Worm (Caenorhabditis elegans) whole organism, late embryonic: Measurements from ENCODE around the gene srsx-3.

Experiments
- K02D7.2 ChIP-seq: sonication (generic microtip); optimal IDR thresholded peaks from 2 replicates; lab custom pipeline; 2017; ENCODE audit warnings: mild to moderate bottlenecking, missing genetic modification characterization, missing compliant biosample characterization
- Y22D7AL.16 ChIP-seq: sonication (generic microtip); optimal IDR thresholded peaks from 2 replicates; lab custom pipeline; 2016; ENCODE audit warnings: missing genetic modification characterization, missing compliant biosample characterization
- ceh-14 ChIP-seq: sonication (generic microtip); optimal IDR thresholded peaks from 2 replicates; lab custom pipeline; 2016; ENCODE audit warnings: missing genotype, missing genetic modification characterization, missing compliant biosample characterization
- ceh-19 ChIP-seq: fragments of 200-800 bp; sonication (Bioruptor generic); optimal IDR thresholded peaks from 2 replicates; lab custom pipeline; 2018; ENCODE audit warnings: mild to moderate bottlenecking, missing genetic modification characterization, missing compliant biosample characterization
- ceh-22 ChIP-seq: sonication (generic microtip); optimal IDR thresholded peaks from 2 replicates; lab custom pipeline; 2017; ENCODE audit warnings: missing biosample characterization, missing genetic modification characterization
- ceh-24 ChIP-seq: sonication (generic microtip); optimal IDR thresholded peaks from 2 replicates; lab custom pipeline; 2016; ENCODE audit warnings: mild to moderate bottlenecking, missing genetic modification characterization, missing compliant biosample characterization
- ceh-31 ChIP-seq: sonication (generic microtip); optimal IDR thresholded peaks from 2 replicates; lab custom pipeline; 2016; ENCODE audit warnings: missing genetic modification characterization, missing compliant biosample characterization
- ceh-45 ChIP-seq: fragments of 200-800 bp; sonication (Bioruptor generic); IDR thresholded peaks from 2 replicates; pipeline ENCODE4 v1.3.6; 2022; ENCODE audit warnings: missing genetic modification reagents, missing genetic modification characterization, missing compliant biosample characterization
- ceh-48 ChIP-seq: sonication (generic microtip); optimal IDR thresholded peaks from 2 replicates; lab custom pipeline; 2016; ENCODE audit warnings: missing genetic modification characterization, inconsistent platforms, missing compliant biosample characterization
- ceh-6 ChIP-seq: fragments of 200-800 bp; sonication (Bioruptor generic); optimal IDR thresholded peaks from 2 replicates; lab custom pipeline; 2018; ENCODE audit warnings: mild to moderate bottlenecking, missing genetic modification characterization, missing compliant biosample characterization
- che-1 ChIP-seq: sonication (generic microtip); optimal IDR thresholded peaks from 2 replicates; lab custom pipeline; 2016; ENCODE audit warnings: mild to moderate bottlenecking, missing genetic modification characterization, missing compliant biosample characterization
- dmd-4 ChIP-seq: sonication (generic microtip); optimal IDR thresholded peaks from 2 replicates; lab custom pipeline; 2016; ENCODE audit warnings: borderline replicate concordance, missing genetic modification characterization, missing compliant biosample characterization
- dve-1 ChIP-seq: sonication (generic microtip); optimal IDR thresholded peaks from 2 replicates; lab custom pipeline; 2017; ENCODE audit warnings: antibody characterized with exemption, mild to moderate bottlenecking, missing genetic modification characterization, missing compliant biosample characterization
- elt-4 ChIP-seq: sonication (generic microtip); optimal IDR thresholded peaks from 2 replicates; lab custom pipeline; 2016; ENCODE audit warnings: missing genetic modification characterization, missing compliant biosample characterization
- ets-4 ChIP-seq: sonication (generic microtip); optimal IDR thresholded peaks from 2 replicates; lab custom pipeline; 2016; ENCODE audit warnings: missing genetic modification characterization, missing compliant biosample characterization
- fkh-10 ChIP-seq: fragments of 150-350 bp; optimal IDR thresholded peaks from 2 replicates; lab custom pipeline; 2014; ENCODE audit warnings: missing biosample characterization, missing genetic modification reagents, missing genetic modification characterization
- gmeb-2 ChIP-seq: sonication (generic microtip); optimal IDR thresholded peaks from 2 replicates; lab custom pipeline; 2016; ENCODE audit warnings: missing genetic modification characterization, inconsistent platforms, missing compliant biosample characterization
- hlh-13 ChIP-seq: fragments of 200-800 bp; sonication (Bioruptor generic); optimal IDR thresholded peaks from 2 replicates; lab custom pipeline; 2018; ENCODE audit warnings: mild to moderate bottlenecking, missing genetic modification characterization, missing compliant biosample characterization
- hlh-15 ChIP-seq: sonication (generic microtip); optimal IDR thresholded peaks from 2 replicates; lab custom pipeline; 2016; ENCODE audit warnings: missing genetic modification characterization, missing compliant biosample characterization
- hlh-8 ChIP-seq: sonication (generic microtip); optimal IDR thresholded peaks from 2 replicates; lab custom pipeline; 2016; ENCODE audit warnings: missing genotype, missing genetic modification characterization, missing compliant biosample characterization
- madf-2 ChIP-seq: sonication (generic microtip); optimal IDR thresholded peaks from 2 replicates; lab custom pipeline; 2017; ENCODE audit warnings: missing genetic modification characterization, missing compliant biosample characterization
- mec-3 ChIP-seq: sonication (generic microtip); optimal IDR thresholded peaks from 2 replicates; lab custom pipeline; 2016; ENCODE audit warnings: borderline replicate concordance, missing genetic modification characterization, missing compliant biosample characterization
- nfya-1 ChIP-seq: sonication (generic microtip); optimal IDR thresholded peaks from 2 replicates; lab custom pipeline; 2017; ENCODE audit warnings: missing genetic modification characterization, mild to moderate bottlenecking, missing compliant biosample characterization, antibody characterized with exemption, moderate library complexity
- nhr-11 ChIP-seq: fragments of 150-350 bp; optimal IDR thresholded peaks from 2 replicates; lab custom pipeline; 2014; ENCODE audit warnings: missing biosample characterization, missing genetic modification characterization
- npax-4 ChIP-seq: sonication (generic microtip); optimal IDR thresholded peaks from 2 replicates; lab custom pipeline; 2016; ENCODE audit warnings: missing genetic modification characterization, missing compliant biosample characterization
- odd-2 ChIP-seq: sonication (generic microtip); optimal IDR thresholded peaks from 2 replicates; lab custom pipeline; 2017; ENCODE audit warnings: antibody characterized with exemption, mild to moderate bottlenecking, missing genetic modification characterization, missing compliant biosample characterization
- pha-2 ChIP-seq: sonication (generic microtip); optimal IDR thresholded peaks from 2 replicates; lab custom pipeline; 2017; ENCODE audit warnings: mild to moderate bottlenecking, missing genetic modification characterization, missing compliant biosample characterization
- pha-4 ChIP-seq: fragments of 150-350 bp; optimal IDR thresholded peaks from 2 replicates; lab custom pipeline; 2018; ENCODE audit warnings: missing biosample characterization, missing genetic modification reagents, missing genetic modification characterization
- ref-2 ChIP-seq: sonication (generic microtip); optimal IDR thresholded peaks from 2 replicates; lab custom pipeline; 2016; ENCODE audit warnings: missing genetic modification characterization, missing compliant biosample characterization
- rnt-1 ChIP-seq: sonication (generic microtip); optimal IDR thresholded peaks from 2 replicates; lab custom pipeline; 2016; ENCODE audit warnings: missing genetic modification characterization, missing compliant biosample characterization
- sox-2 ChIP-seq: fragments of 200-800 bp; sonication (Bioruptor generic); IDR thresholded peaks from 2 replicates; pipeline ENCODE4 v1.3.6; 2022; ENCODE audit warnings: missing genetic modification reagents, missing genetic modification characterization, missing compliant biosample characterization
- sox-4 ChIP-seq: sonication (generic microtip); optimal IDR thresholded peaks from 2 replicates; lab custom pipeline; 2017; ENCODE audit warnings: mild to moderate bottlenecking, missing genetic modification characterization, inconsistent platforms, missing compliant biosample characterization
- tbx-2 ChIP-seq: sonication (generic microtip); optimal IDR thresholded peaks from 2 replicates; lab custom pipeline; 2016; ENCODE audit warnings: missing genetic modification characterization, missing compliant biosample characterization
- tbx-7 ChIP-seq: sonication (generic microtip); optimal IDR thresholded peaks from 2 replicates; lab custom pipeline; 2016; ENCODE audit warnings: missing genotype, missing genetic modification characterization, missing compliant biosample characterization
- ttx-3 ChIP-seq: sonication (generic microtip); optimal IDR thresholded peaks from 2 replicates; lab custom pipeline; 2016; ENCODE audit warnings: missing genetic modification reagents, missing genetic modification characterization, missing compliant biosample characterization
- unc-42 ChIP-seq: sonication (generic microtip); optimal IDR thresholded peaks from 2 replicates; lab custom pipeline; 2016; ENCODE audit warnings: missing genotype, missing genetic modification characterization, missing compliant biosample characterization
- unc-55 ChIP-seq: sonication (generic microtip); optimal IDR thresholded peaks from 2 replicates; lab custom pipeline; 2017; ENCODE audit warnings: missing biosample characterization, missing genetic modification reagents, missing genetic modification characterization
- ztf-16 ChIP-seq: sonication (generic microtip); optimal IDR thresholded peaks from 2 replicates; lab custom pipeline; 2017; ENCODE audit warnings: missing genetic modification characterization, missing compliant biosample characterization

Gene srsx-3

ce11 chrV:7932998-7933397 lies 4.1 kb downstream of the srsx-3 start, which contains the start of gene ncx-10:
Gene ncx-10, minus strand, starts transcription at chrV:7933098.
- TF ChIP-seq nfya-1 (tag; lab: Kevin White, UChicago) = no peak
- TF ChIP-seq dmd-4 (tag; lab: Kevin White, UChicago) = no peak
- TF ChIP-seq ceh-14 (tag; lab: Kevin White, UChicago) = no peak

ce11 chrV:7928660-7929059 lies 8.4 kb downstream of the srsx-3 start, which contains the start of gene srsx-5:
Gene srsx-5, plus strand, starts transcription at chrV:7928960.
- TF ChIP-seq K02D7.2 (tag; lab: Kevin White, UChicago) (no peak), ceh-45 (GFP tag; lab: Robert Waterston, UW) (no peak), fkh-10 (no peak), npax-4 (tag; lab: Kevin White, UChicago) (no peak), unc-42 (tag; lab: Kevin White, UChicago) (no peak), rnt-1 (tag; lab: Kevin White, UChicago) (no peak), ceh-6 (GFP tag; lab: Kevin White, UChicago) (no peak), nfya-1 (tag; lab: Kevin White, UChicago) (no peak), ttx-3 (no peak), ceh-19 (GFP tag; lab: Kevin White, UChicago) (no peak), ceh-24 (tag; lab: Kevin White, UChicago) (no peak), dve-1 (tag; lab: Kevin White, UChicago) (no peak), unc-55 (GFP tag; lab: Kevin White, UChicago) (no peak)

DNA sequence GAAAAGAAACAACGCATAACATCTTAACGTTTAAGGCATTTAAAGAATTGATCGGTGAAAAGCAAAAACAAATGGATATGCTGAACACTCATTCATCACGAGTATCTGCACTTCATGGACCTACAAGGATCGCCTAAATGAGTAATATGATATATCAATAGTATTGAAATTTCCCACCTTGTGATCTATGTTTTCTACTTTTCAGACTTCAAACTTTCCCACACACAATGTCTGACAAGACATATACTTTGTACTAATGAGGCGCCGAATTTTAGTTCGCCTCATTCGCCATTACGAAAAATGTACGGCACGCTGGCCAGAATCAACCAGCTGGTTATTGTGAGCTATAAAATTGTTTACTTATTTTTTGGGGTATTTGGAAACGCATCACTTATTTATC lies 10.3 kb downstream of the srsx-3 start, which contains the start of gene srsx-6:
Gene srsx-6, plus strand, starts transcription at position 301 of the 400 bp plus-strand sequence.
- TF ChIP-seq ceh-22 (no peak), nhr-11 (tag; lab: Kevin White, UChicago) (no peak), unc-55 (GFP tag; lab: Kevin White, UChicago) (no peak), ceh-6 (GFP tag; lab: Kevin White, UChicago) (no peak), pha-2 (tag; lab: Kevin White, UChicago) (no peak), nfya-1 (tag; lab: Kevin White, UChicago) (no peak), fkh-10 (no peak), ceh-31 (no peak)

- TF ChIP-seq sox-2 (no peak), unc-55 (GFP tag; lab: Kevin White, UChicago) (no peak), ceh-48 (tag; lab: Kevin White, UChicago) (no peak), ceh-31 (no peak), ceh-19 (GFP tag; lab: Kevin White, UChicago) (no peak), pha-4 (tag; lab: Kevin White, UChicago) (no peak), hlh-15 (tag; lab: Kevin White, UChicago) (no peak), sox-4 (no peak), pha-2 (tag; lab: Kevin White, UChicago) (no peak), Y22D7AL.16 (tag; lab: Kevin White, UChicago) (no peak), mec-3 (tag; lab: Kevin White, UChicago) (no peak), gmeb-2 (tag; lab: Kevin White, UChicago) (no peak), nhr-11 (tag; lab: Kevin White, UChicago) (no peak)
These were observed 11.6 kb downstream of the srsx-3 start, which contains the start of gene srsx-7 for ce11 chrV:7925483-7925882. Gene srsx-7, plus strand, starts transcription at chrV:7925783.

- TF ChIP-seq elt-4 (tag; lab: Kevin White, UChicago) = no peak
- no peak for TF ChIP-seq ets-4
- no peak for TF ChIP-seq ref-2
- TF ChIP-seq fkh-10 = no peak
- TF ChIP-seq tbx-2 = no peak
- no peak for TF ChIP-seq odd-2 (tag; lab: Kevin White, UChicago)
- TF ChIP-seq madf-2 (tag; lab: Kevin White, UChicago) = no peak
- TF ChIP-seq mec-3 (tag; lab: Kevin White, UChicago) = no peak
- TF ChIP-seq hlh-13 (GFP tag; lab: Kevin White, UChicago) = no peak
- TF ChIP-seq ceh-31 = no peak
- no peak for TF ChIP-seq tbx-7 (tag; lab: Kevin White, UChicago)
- TF ChIP-seq ceh-45 (GFP tag; lab: Robert Waterston, UW) = no peak
- no peak for TF ChIP-seq ceh-48 (tag; lab: Kevin White, UChicago)
- no peak for TF ChIP-seq che-1 (tag; lab: Kevin White, UChicago)
- TF ChIP-seq npax-4 (tag; lab: Kevin White, UChicago) = no peak
- TF ChIP-seq ceh-6 (GFP tag; lab: Kevin White, UChicago) = no peak
- TF ChIP-seq ztf-16 (tag; lab: Kevin White, UChicago) = no peak
- TF ChIP-seq hlh-8 (tag; lab: Kevin White, UChicago) = no peak
These were observed 28.6 kb downstream of the srsx-3 start for ce11 chrV:7908431-7908830.
